Fruit fly (Drosophila melanogaster) whole organism, embryonic: ENCODE data around the gene CG18622.
A peak's percentile ranks its signal among the peaks of the same experiment; 100 is the strongest.

Source experiments
- Bdp1 ChIP-seq: fragments of 200-800 bp; sonication (Bioruptor generic); optimal IDR thresholded peaks from 3 replicates; lab custom pipeline; 2016; ENCODE audit warnings: missing biosample characterization, missing genetic modification characterization
- CG11560 ChIP-seq: fragments of 200-800 bp; sonication (Bioruptor generic); IDR thresholded peaks from 3 replicates; pipeline ENCODE4 v1.3.6; 2022; ENCODE audit warnings: missing biosample characterization, missing genetic modification characterization
- CG12659 ChIP-seq: fragments of 200-800 bp; sonication (Bioruptor generic); optimal IDR thresholded peaks from 3 replicates; lab custom pipeline; 2017; ENCODE audit warnings: mild to moderate bottlenecking, missing biosample characterization, missing genetic modification reagents, missing genetic modification characterization
- CG14965 ChIP-seq: fragments of 200-800 bp; sonication (Bioruptor generic); optimal IDR thresholded peaks from 2 replicates; lab custom pipeline; 2016; ENCODE audit warnings: missing biosample characterization, missing genetic modification characterization, borderline replicate concordance
- CG15269 ChIP-seq: fragments of 200-800 bp; sonication (Bioruptor generic); optimal IDR thresholded peaks from 2 replicates; lab custom pipeline; 2018; ENCODE audit warnings: missing biosample characterization, mild to moderate bottlenecking, missing genetic modification characterization, moderate library complexity
- CG1602 ChIP-seq: fragments of 200-800 bp; sonication (Bioruptor generic); optimal IDR thresholded peaks from 3 replicates; lab custom pipeline; 2016; ENCODE audit warnings: missing biosample characterization, missing genetic modification characterization
- CG16815 ChIP-seq: fragments of 200-800 bp; sonication (Bioruptor generic); optimal IDR thresholded peaks from 3 replicates; lab custom pipeline; 2017; ENCODE audit warnings: missing biosample characterization, mild to moderate bottlenecking, missing genetic modification characterization
- CG16863 ChIP-seq: fragments of 200-800 bp; sonication (Bioruptor generic); optimal IDR thresholded peaks from 3 replicates; lab custom pipeline; 2016; ENCODE audit warnings: missing biosample characterization, missing genetic modification characterization
- CG17829 ChIP-seq: fragments of 200-800 bp; optimal IDR thresholded peaks from 2 replicates; lab custom pipeline; 2019; ENCODE audit warnings: missing biosample characterization, mild to moderate bottlenecking, missing genetic modification characterization, moderate library complexity
- CG2199 ChIP-seq: fragments of 200-800 bp; sonication (Bioruptor generic); IDR thresholded peaks from 3 replicates; pipeline ENCODE4 v1.3.6; 2022; ENCODE audit warnings: missing biosample characterization, missing genetic modification characterization
- CG3065 ChIP-seq: fragments of 200-800 bp; sonication (Bioruptor generic); optimal IDR thresholded peaks from 2 replicates; lab custom pipeline; 2016; ENCODE audit warnings: missing biosample characterization, missing genetic modification characterization
- CG32772 ChIP-seq: fragments of 200-800 bp; sonication (Bioruptor generic); IDR thresholded peaks from 2 replicates; pipeline ENCODE4 v1.3.6; 2022; ENCODE audit warnings: missing biosample characterization, missing genetic modification characterization
- CG34422 ChIP-seq: fragments of 200-800 bp; sonication (Bioruptor generic); IDR thresholded peaks from 3 replicates; pipeline ENCODE4 v1.3.6; 2022; ENCODE audit warnings: missing biosample characterization, missing genetic modification characterization
- CG4282 ChIP-seq: fragments of 200-800 bp; sonication (Bioruptor generic); optimal IDR thresholded peaks from 2 replicates; lab custom pipeline; 2016; ENCODE audit warnings: missing biosample characterization, missing genetic modification characterization
- CG4730 ChIP-seq: fragments of 200-800 bp; sonication (Bioruptor generic); IDR thresholded peaks from 2 replicates; pipeline ENCODE4 v1.3.6; 2022; ENCODE audit warnings: missing biosample characterization, missing genetic modification characterization
- CG7357 ChIP-seq: fragments of 200-800 bp; sonication (Bioruptor generic); IDR thresholded peaks from 3 replicates; pipeline ENCODE4 v1.3.6; 2022; ENCODE audit warnings: missing biosample characterization, missing genetic modification characterization
- CG9797 ChIP-seq: fragments of 200-800 bp; sonication (Bioruptor generic); optimal IDR thresholded peaks from 3 replicates; lab custom pipeline; 2018; ENCODE audit warnings: missing biosample characterization, mild to moderate bottlenecking, missing genetic modification characterization
- Camta ChIP-seq: fragments of 200-800 bp; sonication (Bioruptor generic); optimal IDR thresholded peaks from 2 replicates; lab custom pipeline; 2016; ENCODE audit warnings: missing biosample characterization, missing genetic modification characterization
- Deaf1 ChIP-seq: fragments of 200-800 bp; optimal IDR thresholded peaks from 3 replicates; lab custom pipeline; 2019; ENCODE audit warnings: missing biosample characterization, mild to moderate bottlenecking, missing genetic modification characterization, moderate library complexity
- Doc2 ChIP-seq: fragments of 200-800 bp; sonication (Bioruptor generic); IDR thresholded peaks from 2 replicates; pipeline ENCODE4 v1.3.6; 2022; ENCODE audit warnings: missing biosample characterization, missing genetic modification characterization
- Hr39 ChIP-seq: fragments of >200 bp; optimal IDR thresholded peaks from 2 replicates; lab custom pipeline; 2017
- MBD-R2 ChIP-seq: fragments of 200-800 bp; sonication (Bioruptor generic); IDR thresholded peaks from 2 replicates; pipeline ENCODE4 v1.3.6; 2022; ENCODE audit warnings: missing biosample characterization, missing genetic modification characterization
- NC2α ChIP-seq: fragments of 200-800 bp; sonication (Bioruptor generic); optimal IDR thresholded peaks from 2 replicates; lab custom pipeline; 2016; ENCODE audit warnings: missing biosample characterization, missing genetic modification characterization
- Rfx ChIP-seq: fragments of 200-800 bp; sonication (Bioruptor generic); IDR thresholded peaks from 2 replicates; pipeline ENCODE4 v1.3.6; 2022; ENCODE audit warnings: missing biosample characterization, missing genetic modification characterization
- al ChIP-seq: fragments of 200-800 bp; sonication (Bioruptor generic); IDR thresholded peaks from 2 replicates; pipeline ENCODE4 v1.3.6; 2022; ENCODE audit warnings: missing biosample characterization, missing genetic modification characterization
- aop ChIP-seq: fragments of 200-800 bp; sonication (Bioruptor generic); IDR thresholded peaks from 2 replicates; pipeline ENCODE4 v1.3.6; 2022; ENCODE audit warnings: missing biosample characterization, missing genetic modification characterization
- crp ChIP-seq, 2 experiments: fragments of 200-800 bp; sonication (Bioruptor generic); optimal IDR thresholded peaks; 2 replicates in 1 of 2; 3 replicates in 1 of 2; lab custom pipeline; 2017; ENCODE audit warnings: missing biosample characterization in 2 of 2, missing genetic modification characterization in 2 of 2, mild to moderate bottlenecking in 1 of 2, moderate library complexity in 1 of 2
- disco-r ChIP-seq: fragments of 200-800 bp; sonication (Bioruptor generic); optimal IDR thresholded peaks from 2 replicates; lab custom pipeline; 2016; ENCODE audit warnings: missing biosample characterization, missing genetic modification characterization
- eve ChIP-seq, 2 experiments: fragments of >200 bp; optimal IDR thresholded peaks; 2 replicates each; lab custom pipeline; 2017; ENCODE audit warnings: missing biosample characterization in 2 of 2, missing genetic modification characterization in 2 of 2
- gro ChIP-seq: fragments of 200-800 bp; sonication (Bioruptor generic); optimal IDR thresholded peaks from 2 replicates; lab custom pipeline; 2016; ENCODE audit warnings: missing biosample characterization, missing genetic modification characterization
- h ChIP-seq: fragments of >200 bp; optimal IDR thresholded peaks from 2 replicates; lab custom pipeline; 2017
- lola ChIP-seq, 3 experiments: fragments of >200 bp in 2 of 3; fragments of 200-800 bp in 1 of 3; sonication (Bioruptor generic) in 1 of 3; optimal IDR thresholded peaks; 2 replicates each; lab custom pipeline; 2017 to 2019; ENCODE audit warnings: missing biosample characterization in 3 of 3, missing genetic modification characterization in 3 of 3, mild to moderate bottlenecking in 1 of 3, moderate library complexity in 1 of 3
- maf-S ChIP-seq: fragments of 200-800 bp; sonication (Bioruptor generic); optimal IDR thresholded peaks from 2 replicates; lab custom pipeline; 2016; ENCODE audit warnings: missing biosample characterization, missing genetic modification characterization
- nom ChIP-seq: fragments of 200-800 bp; sonication (Bioruptor generic); optimal IDR thresholded peaks from 2 replicates; lab custom pipeline; 2017; ENCODE audit warnings: missing biosample characterization, missing genetic modification characterization, mild to moderate bottlenecking, moderate library complexity, missing genetic modification reagents
- psq ChIP-seq: fragments of 200-800 bp; sonication (Bioruptor generic); optimal IDR thresholded peaks from 2 replicates; lab custom pipeline; 2017; ENCODE audit warnings: missing biosample characterization, missing genetic modification characterization
- repo ChIP-seq: fragments of 200-800 bp; sonication (Bioruptor generic); optimal IDR thresholded peaks from 2 replicates; lab custom pipeline; 2016; ENCODE audit warnings: missing biosample characterization, missing genetic modification characterization
- sc ChIP-seq, 3 experiments: fragments of >200 bp in 2 of 3; fragments of 200-800 bp in 1 of 3; sonication (Bioruptor generic) in 1 of 3; optimal IDR thresholded peaks; 2 replicates in 2 of 3; 3 replicates in 1 of 3; lab custom pipeline; 2017; ENCODE audit warnings: mild to moderate bottlenecking in 1 of 3, missing biosample characterization in 1 of 3, missing genetic modification characterization in 1 of 3, missing genetic modification reagents in 1 of 3
- sisA ChIP-seq: fragments of 200-800 bp; sonication (Bioruptor generic); IDR thresholded peaks from 2 replicates; pipeline ENCODE4 v1.3.6; 2022; ENCODE audit warnings: missing biosample characterization, missing genetic modification characterization
- tap ChIP-seq: fragments of 200-800 bp; optimal IDR thresholded peaks from 3 replicates; lab custom pipeline; 2019; ENCODE audit warnings: missing biosample characterization, mild to moderate bottlenecking, missing genetic modification characterization, moderate library complexity
- tll ChIP-seq, 2 experiments: fragments of 200-800 bp in 1 of 2; fragments of >200 bp in 1 of 2; sonication (Bioruptor generic) in 1 of 2; optimal IDR thresholded peaks; 2 replicates each; lab custom pipeline; 2017 to 2019; ENCODE audit warnings: missing biosample characterization in 2 of 2, missing genetic modification characterization in 2 of 2, mild to moderate bottlenecking in 1 of 2, moderate library complexity in 1 of 2
- trem ChIP-seq: fragments of 200-800 bp; optimal IDR thresholded peaks from 3 replicates; lab custom pipeline; 2019; ENCODE audit warnings: missing biosample characterization, mild to moderate bottlenecking, missing genetic modification characterization, moderate library complexity
- trh ChIP-seq: fragments of 200-800 bp; sonication (Bioruptor generic); optimal IDR thresholded peaks from 2 replicates; lab custom pipeline; 2016; ENCODE audit warnings: missing biosample characterization, missing genetic modification characterization
- ttk ChIP-seq: fragments of 200-800 bp; sonication (Bioruptor generic); IDR thresholded peaks from 2 replicates; pipeline ENCODE4 v2.1.2; 2022; ENCODE audit warnings: missing biosample characterization, missing genetic modification characterization
- unc-4 ChIP-seq: fragments of 200-800 bp; sonication (Bioruptor generic); IDR thresholded peaks from 2 replicates; pipeline ENCODE4 v1.3.6; 2022; ENCODE audit warnings: missing biosample characterization, missing genetic modification characterization; ENCODE audit not compliant: partially characterized antibody
- unpg ChIP-seq: fragments of 200-800 bp; sonication (Bioruptor generic); optimal IDR thresholded peaks from 3 replicates; lab custom pipeline; 2018; ENCODE audit warnings: missing biosample characterization, mild to moderate bottlenecking, missing genetic modification characterization, moderate library complexity
- vnd ChIP-seq: fragments of 200-800 bp; sonication (Bioruptor generic); IDR thresholded peaks from 3 replicates; pipeline ENCODE4 v1.3.6; 2022; ENCODE audit warnings: missing biosample characterization, missing genetic modification characterization; ENCODE audit not compliant: partially characterized antibody
- zen ChIP-seq: fragments of 200-800 bp; sonication (Bioruptor generic); optimal IDR thresholded peaks from 3 replicates; lab custom pipeline; 2018; ENCODE audit warnings: missing biosample characterization, mild to moderate bottlenecking, missing genetic modification characterization, moderate library complexity
- zf30C ChIP-seq: fragments of 200-800 bp; sonication (Bioruptor generic); optimal IDR thresholded peaks from 3 replicates; lab custom pipeline; 2018; ENCODE audit warnings: missing biosample characterization, mild to moderate bottlenecking, missing genetic modification characterization

CG18622 gene

dm6 chr3R:16969361-16970355 is 17.9 kb downstream of the CG18622 start (continued):
- TF ChIP-seq h (no peak), psq (GFP tag; lab: Kevin White, UChicago) (peak; percentile 38), Camta (GFP tag; lab: Kevin White, UChicago) (peak; percentile 10), unc-4 (no peak), Doc2 (GFP tag; lab: Robert Waterston, UW) (no peak), trh (no peak), aop (GFP tag; lab: Robert Waterston, UW) (no peak), CG14965 (GFP tag; lab: Kevin White, UChicago) (no peak), Bdp1 (peak; percentile 2), CG16863 (peak; percentile 23), tap (tag; lab: Kevin White, UChicago) (peak; percentile 47), CG11560 (peak; percentile 67; the same call in 2 of the 3 replicates), sisA (GFP tag; lab: Robert Waterston, UW) (peak; percentile 35; the same call in 1 of the 2 replicates), Hr39 (lab: Kevin White, UChicago) (no peak), disco-r (GFP tag; lab: Kevin White, UChicago) (no peak), CG16815 (GFP tag; lab: Kevin White, UChicago) (peak; percentile 2), unpg (peak; percentile 83), CG3065 (no peak), crp (GFP tag; optimal IDR thresholded peaks at IDR 0.05; lab: Kevin White, UChicago) (no peak), CG4730 (GFP tag; lab: Robert Waterston, UW) (0 out of 2 replicates have a peak, but pooled peaks have one; percentile 25), maf-S (GFP tag; lab: Kevin White, UChicago) (no peak), repo (peak; percentile 0), tll (GFP tag; optimal IDR thresholded peaks at IDR 0.05; lab: Kevin White, UChicago) (no peak), trem (tag; lab: Kevin White, UChicago) (peak; percentile 64), CG17829 (peak; percentile 68), eve (GFP tag; optimal IDR thresholded peaks at IDR 0.05; lab: Kevin White, UChicago) (peak in 1 of 2 experiments; percentile 32), MBD-R2 (GFP tag; lab: Robert Waterston, UW) (peak; percentile 30; the same call in 1 of the 2 replicates), CG32772 (GFP tag; lab: Robert Waterston, UW) (no peak), Rfx (GFP tag; lab: Robert Waterston, UW) (peak; percentile 78), CG34422 (GFP tag; lab: Robert Waterston, UW) (peak; percentile 62; the same call in 1 of the 3 replicates), CG2199 (GFP tag; lab: Robert Waterston, UW) (peak; percentile 40; the same call in 1 of the 3 replicates), lola (GFP tag; optimal IDR thresholded peaks at IDR 0.05; lab: Kevin White, UChicago) (peak in 1 of 3 experiments; percentile 78), CG15269 (no peak), ttk (GFP tag; lab: Robert Waterston, UW) (no peak), zen (tag; lab: Kevin White, UChicago) (peak; percentile 42), NC2α (GFP tag; lab: Kevin White, UChicago) (no peak), zf30C (GFP tag; lab: Kevin White, UChicago) (no peak), CG12659 (GFP tag; lab: Kevin White, UChicago) (peak; percentile 67), CG4282 (no peak), CG9797 (GFP tag; lab: Kevin White, UChicago) (no peak), sc (optimal IDR thresholded peaks at IDR 0.05; lab: Kevin White, UChicago) (no peak), sc (GFP tag; optimal IDR thresholded peaks at IDR 0.05; lab: Kevin White, UChicago) (peak; percentile 21), gro (GFP tag; lab: Kevin White, UChicago) (no peak), al (peak; percentile 49; the same call in 1 of the 2 replicates), nom (GFP tag; lab: Kevin White, UChicago) (no peak), Deaf1 (no peak), CG7357 (0 out of 3 replicates have a peak, but pooled peaks have one; percentile 43), vnd (GFP tag; lab: Robert Waterston, UW) (no peak), CG1602 (GFP tag; lab: Kevin White, UChicago) (peak; percentile 50)
